Fruit fly (Drosophila melanogaster) whole organism, embryonic: ENCODE results near the gene mtsh.
A peak's percentile ranks its signal among the peaks of the same experiment; 100 is the strongest.

Experiments
- Aef1 ChIP-seq: fragments of 200-800 bp; sonication (Bioruptor generic); IDR thresholded peaks from 3 replicates; pipeline ENCODE4 v1.3.6; 2022; ENCODE audit warnings: missing biosample characterization, missing genetic modification characterization
- B-H1 ChIP-seq: fragments of 200-800 bp; sonication (Bioruptor generic); IDR thresholded peaks from 3 replicates; pipeline ENCODE4 v1.3.6; 2022; ENCODE audit warnings: missing biosample characterization, missing genetic modification characterization
- CG10209 ChIP-seq: fragments of 200-800 bp; sonication (Bioruptor generic); optimal IDR thresholded peaks from 3 replicates; lab custom pipeline; 2017; ENCODE audit warnings: missing biosample characterization, mild to moderate bottlenecking, missing genetic modification characterization, missing genetic modification reagents
- CG10274 ChIP-seq: fragments of 200-800 bp; sonication (Bioruptor generic); optimal IDR thresholded peaks from 3 replicates; lab custom pipeline; 2017; ENCODE audit warnings: missing biosample characterization, mild to moderate bottlenecking, missing genetic modification characterization
- CG13287 ChIP-seq: fragments of 200-800 bp; sonication (Bioruptor generic); IDR thresholded peaks from 2 replicates; pipeline ENCODE4 v1.3.6; 2022; ENCODE audit warnings: missing biosample characterization, missing genetic modification characterization; ENCODE audit not compliant: partially characterized antibody
- CG14441 ChIP-seq: fragments of 200-800 bp; sonication (Bioruptor generic); IDR thresholded peaks from 2 replicates; pipeline ENCODE4 v1.3.6; 2022; ENCODE audit warnings: missing biosample characterization, missing genetic modification characterization
- CG14860 ChIP-seq: fragments of 200-800 bp; sonication (Bioruptor generic); IDR thresholded peaks from 3 replicates; pipeline ENCODE4 v1.3.6; 2022; ENCODE audit warnings: missing biosample characterization, missing genetic modification characterization; ENCODE audit not compliant: partially characterized antibody
- CG1603 ChIP-seq: fragments of 200-800 bp; sonication (Bioruptor generic); optimal IDR thresholded peaks from 2 replicates; lab custom pipeline; 2019; ENCODE audit warnings: missing biosample characterization, mild to moderate bottlenecking, missing genetic modification characterization, moderate library complexity
- CG17359 ChIP-seq: fragments of 200-800 bp; sonication (Bioruptor generic); optimal IDR thresholded peaks from 3 replicates; lab custom pipeline; 2018; ENCODE audit warnings: missing biosample characterization, mild to moderate bottlenecking, missing genetic modification characterization, moderate library complexity
- CG2129 ChIP-seq: fragments of 200-800 bp; sonication (Bioruptor generic); IDR thresholded peaks from 2 replicates; pipeline ENCODE4 v1.3.6; 2022; ENCODE audit warnings: missing biosample characterization, missing genetic modification characterization; ENCODE audit not compliant: partially characterized antibody
- CG2712 ChIP-seq: fragments of 200-800 bp; optimal IDR thresholded peaks from 3 replicates; lab custom pipeline; 2019; ENCODE audit warnings: missing biosample characterization, mild to moderate bottlenecking, missing genetic modification characterization, moderate library complexity
- CG2875 ChIP-seq: fragments of 200-800 bp; sonication (Bioruptor generic); optimal IDR thresholded peaks from 2 replicates; lab custom pipeline; 2017; ENCODE audit warnings: missing biosample characterization, mild to moderate bottlenecking, missing genetic modification characterization, missing genetic modification reagents
- CG30403 ChIP-seq: fragments of 200-800 bp; sonication (Bioruptor generic); optimal IDR thresholded peaks from 3 replicates; lab custom pipeline; 2016; ENCODE audit warnings: missing biosample characterization, missing genetic modification characterization
- CG31224 ChIP-seq: fragments of 200-800 bp; sonication (Bioruptor generic); IDR thresholded peaks from 2 replicates; pipeline ENCODE4 v1.3.6; 2022; ENCODE audit warnings: missing biosample characterization, missing genetic modification characterization
- CG3281 ChIP-seq: fragments of 200-800 bp; sonication (Bioruptor generic); optimal IDR thresholded peaks from 3 replicates; lab custom pipeline; 2017; ENCODE audit warnings: missing biosample characterization, mild to moderate bottlenecking, missing genetic modification characterization
- CG34422 ChIP-seq: fragments of 200-800 bp; sonication (Bioruptor generic); IDR thresholded peaks from 3 replicates; pipeline ENCODE4 v1.3.6; 2022; ENCODE audit warnings: missing biosample characterization, missing genetic modification characterization
- CG3838 ChIP-seq: fragments of 200-800 bp; sonication (Bioruptor generic); optimal IDR thresholded peaks from 3 replicates; lab custom pipeline; 2016; ENCODE audit warnings: missing biosample characterization, missing genetic modification characterization
- CG42726 ChIP-seq: fragments of 200-800 bp; sonication (Bioruptor generic); IDR thresholded peaks from 2 replicates; pipeline ENCODE4 v1.3.6; 2022; ENCODE audit warnings: missing biosample characterization, missing genetic modification characterization; ENCODE audit not compliant: partially characterized antibody
- CG4282 ChIP-seq: fragments of 200-800 bp; sonication (Bioruptor generic); optimal IDR thresholded peaks from 2 replicates; lab custom pipeline; 2016; ENCODE audit warnings: missing biosample characterization, missing genetic modification characterization
- CG4854 ChIP-seq: fragments of 200-800 bp; sonication (Bioruptor generic); optimal IDR thresholded peaks from 2 replicates; lab custom pipeline; 2016; ENCODE audit warnings: missing biosample characterization, missing genetic modification characterization, inconsistent platforms
- CG5180 ChIP-seq: fragments of 200-800 bp; sonication (Bioruptor generic); optimal IDR thresholded peaks from 3 replicates; lab custom pipeline; 2017; ENCODE audit warnings: missing biosample characterization, missing genetic modification characterization, mild to moderate bottlenecking, moderate library complexity, missing genetic modification reagents
- CG6254 ChIP-seq: fragments of 200-800 bp; sonication (Bioruptor generic); optimal IDR thresholded peaks from 3 replicates; lab custom pipeline; 2017; ENCODE audit warnings: mild to moderate bottlenecking, missing biosample characterization, missing genetic modification reagents, missing genetic modification characterization
- CG7372 ChIP-seq: fragments of 200-800 bp; sonication (Bioruptor generic); IDR thresholded peaks from 2 replicates; pipeline ENCODE4 v1.3.6; 2022; ENCODE audit warnings: missing biosample characterization, missing genetic modification characterization
- Dp ChIP-seq: fragments of 200-800 bp; sonication (Bioruptor generic); optimal IDR thresholded peaks from 2 replicates; lab custom pipeline; 2018; ENCODE audit warnings: missing biosample characterization, mild to moderate bottlenecking, missing genetic modification characterization, moderate library complexity
- E2f2 ChIP-seq: fragments of 200-800 bp; sonication (Bioruptor generic); IDR thresholded peaks from 2 replicates; pipeline ENCODE4 v1.3.6; 2022; ENCODE audit warnings: missing biosample characterization, missing genetic modification characterization
- HHEX ChIP-seq: fragments of 200-800 bp; sonication (Bioruptor generic); optimal IDR thresholded peaks from 3 replicates; lab custom pipeline; 2017; ENCODE audit warnings: missing biosample characterization, mild to moderate bottlenecking, missing genetic modification characterization, missing genetic modification reagents
- HLH3B ChIP-seq: fragments of 200-800 bp; sonication (Bioruptor generic); IDR thresholded peaks from 2 replicates; pipeline ENCODE4 v1.3.6; 2022; ENCODE audit warnings: missing biosample characterization, missing genetic modification characterization
- Lim3 ChIP-seq: fragments of 200-800 bp; sonication (Bioruptor generic); IDR thresholded peaks from 2 replicates; pipeline ENCODE4 v1.3.6; 2022; ENCODE audit warnings: missing biosample characterization, missing genetic modification characterization
- MESR4 ChIP-seq: fragments of 200-800 bp; sonication (Bioruptor generic); optimal IDR thresholded peaks from 2 replicates; lab custom pipeline; 2018; ENCODE audit warnings: missing biosample characterization, mild to moderate bottlenecking, missing genetic modification characterization, moderate library complexity
- MTF-1 ChIP-seq: fragments of 200-800 bp; sonication (Bioruptor generic); optimal IDR thresholded peaks from 2 replicates; lab custom pipeline; 2018; ENCODE audit warnings: missing biosample characterization, mild to moderate bottlenecking, missing genetic modification characterization, borderline replicate concordance
- NFAT ChIP-seq: fragments of 200-800 bp; sonication (Bioruptor generic); IDR thresholded peaks from 2 replicates; pipeline ENCODE4 v1.3.6; 2022; ENCODE audit warnings: missing biosample characterization, missing genetic modification characterization
- Scr ChIP-seq: fragments of 200-800 bp; sonication (Bioruptor generic); IDR thresholded peaks from 2 replicates; pipeline ENCODE4 v1.3.6; 2022; ENCODE audit warnings: missing biosample characterization, missing genetic modification characterization; ENCODE audit not compliant: partially characterized antibody
- Ssrp ChIP-seq: fragments of 200-800 bp; sonication (Bioruptor generic); optimal IDR thresholded peaks from 2 replicates; lab custom pipeline; 2018; ENCODE audit warnings: missing biosample characterization, mild to moderate bottlenecking, missing genetic modification characterization, moderate library complexity
- Tbp ChIP-seq: fragments of >200 bp; optimal IDR thresholded peaks from 2 replicates; lab custom pipeline; 2018; ENCODE audit warnings: missing biosample characterization, missing genetic modification characterization
- amos ChIP-seq: fragments of 200-800 bp; sonication (Bioruptor generic); IDR thresholded peaks from 2 replicates; pipeline ENCODE4 v1.3.6; 2022; ENCODE audit warnings: missing biosample characterization, missing genetic modification characterization; ENCODE audit not compliant: partially characterized antibody
- aop ChIP-seq: fragments of 200-800 bp; sonication (Bioruptor generic); IDR thresholded peaks from 2 replicates; pipeline ENCODE4 v1.3.6; 2022; ENCODE audit warnings: missing biosample characterization, missing genetic modification characterization
- ash1 ChIP-seq: fragments of 200-800 bp; sonication (Bioruptor generic); optimal IDR thresholded peaks from 2 replicates; lab custom pipeline; 2018; ENCODE audit warnings: missing biosample characterization, mild to moderate bottlenecking, missing genetic modification characterization
- chm ChIP-seq: fragments of 200-800 bp; sonication (Bioruptor generic); IDR thresholded peaks from 2 replicates; pipeline ENCODE4 v1.3.6; 2022; ENCODE audit warnings: missing biosample characterization, missing genetic modification characterization
- dmrt99B ChIP-seq: fragments of 200-800 bp; sonication (Bioruptor generic); optimal IDR thresholded peaks from 2 replicates; lab custom pipeline; 2018; ENCODE audit warnings: missing biosample characterization, mild to moderate bottlenecking, missing genetic modification characterization, moderate library complexity
- exex ChIP-seq: fragments of 200-800 bp; sonication (Bioruptor generic); optimal IDR thresholded peaks from 4 replicates; lab custom pipeline; 2018; ENCODE audit warnings: missing biosample characterization, mild to moderate bottlenecking, missing genetic modification characterization, moderate library complexity
- gcm2 ChIP-seq: fragments of 200-800 bp; sonication (Bioruptor generic); optimal IDR thresholded peaks from 2 replicates; lab custom pipeline; 2016; ENCODE audit warnings: missing biosample characterization, missing genetic modification characterization
- hbn ChIP-seq: fragments of 200-800 bp; sonication (Bioruptor generic); IDR thresholded peaks from 2 replicates; pipeline ENCODE4 v1.3.6; 2022; ENCODE audit warnings: missing biosample characterization, missing genetic modification characterization; ENCODE audit not compliant: partially characterized antibody
- klu ChIP-seq: fragments of 200-800 bp; sonication (Bioruptor generic); IDR thresholded peaks from 2 replicates; pipeline ENCODE4 v1.3.6; 2022; ENCODE audit warnings: missing biosample characterization, missing genetic modification characterization
- lilli ChIP-seq: fragments of 200-800 bp; sonication (Bioruptor generic); optimal IDR thresholded peaks from 3 replicates; lab custom pipeline; 2016; ENCODE audit warnings: missing biosample characterization, missing genetic modification characterization
- nerfin-2 ChIP-seq: fragments of 200-800 bp; sonication (Bioruptor generic); IDR thresholded peaks from 2 replicates; pipeline ENCODE4 v1.3.6; 2022; ENCODE audit warnings: missing biosample characterization, missing genetic modification characterization; ENCODE audit not compliant: partially characterized antibody
- rib ChIP-seq: fragments of 200-800 bp; sonication (Bioruptor generic); IDR thresholded peaks from 2 replicates; pipeline ENCODE4 v1.3.6; 2022; ENCODE audit warnings: missing biosample characterization, missing genetic modification characterization
- salm ChIP-seq: fragments of 200-800 bp; sonication (Bioruptor generic); optimal IDR thresholded peaks from 2 replicates; lab custom pipeline; 2018; ENCODE audit warnings: missing biosample characterization, mild to moderate bottlenecking, missing genetic modification characterization
- sd ChIP-seq: fragments of 200-800 bp; sonication (Bioruptor generic); optimal IDR thresholded peaks from 3 replicates; lab custom pipeline; 2018; ENCODE audit warnings: missing biosample characterization, mild to moderate bottlenecking, missing genetic modification characterization, moderate library complexity
- tin ChIP-seq: fragments of 200-800 bp; sonication (Bioruptor generic); optimal IDR thresholded peaks from 3 replicates; lab custom pipeline; 2016; ENCODE audit warnings: missing biosample characterization, missing genetic modification characterization
- tx ChIP-seq: fragments of 200-800 bp; sonication (Bioruptor generic); optimal IDR thresholded peaks from 2 replicates; lab custom pipeline; 2016; ENCODE audit warnings: missing biosample characterization, missing genetic modification characterization
- vnd ChIP-seq: fragments of 200-800 bp; sonication (Bioruptor generic); IDR thresholded peaks from 3 replicates; pipeline ENCODE4 v1.3.6; 2022; ENCODE audit warnings: missing biosample characterization, missing genetic modification characterization; ENCODE audit not compliant: partially characterized antibody

The mtsh gene

DNA sequence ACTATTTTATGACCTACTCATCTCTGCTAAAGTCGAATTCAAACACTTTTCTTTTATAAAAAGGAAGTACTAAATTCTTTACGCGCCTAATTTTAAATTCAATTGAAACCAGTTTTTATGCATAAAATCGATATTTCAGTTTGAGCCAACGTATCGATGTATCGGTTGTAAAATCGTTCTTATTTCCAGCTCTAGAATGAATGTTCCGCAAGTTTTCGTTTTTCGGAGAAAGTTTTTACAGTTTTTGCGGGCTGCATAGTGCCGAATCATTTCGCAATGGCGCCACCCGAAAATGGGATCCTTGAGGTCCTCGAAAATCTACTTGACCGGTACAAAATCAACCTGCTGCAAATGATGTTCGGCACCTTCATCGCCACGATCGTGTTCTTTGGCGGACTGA lies 14.3 kb downstream of the mtsh start, which contains the start of gene CG7840 (continued):
- TF ChIP-seq vnd (GFP tag; lab: Robert Waterston, UW) (peak; percentile 67; the same call in 2 of the 3 replicates), chm (GFP tag; lab: Robert Waterston, UW) (no peak), CG34422 (GFP tag; lab: Robert Waterston, UW) (no peak), CG13287 (GFP tag; lab: Robert Waterston, UW) (peak; percentile 95), CG3838 (no peak), HHEX (GFP tag; lab: Kevin White, UChicago) (no peak), aop (GFP tag; lab: Robert Waterston, UW) (no peak), Scr (GFP tag; lab: Robert Waterston, UW) (peak; percentile 88), ash1 (GFP tag; lab: Kevin White, UChicago) (no peak), hbn (peak; percentile 94), CG3281 (GFP tag; lab: Kevin White, UChicago) (no peak), sd (tag; lab: Kevin White, UChicago) (no peak), CG10209 (GFP tag; lab: Kevin White, UChicago) (no peak), gcm2 (GFP tag; lab: Kevin White, UChicago) (no peak), Lim3 (GFP tag; lab: Robert Waterston, UW) (no peak), CG31224 (GFP tag; lab: Robert Waterston, UW) (no peak), CG10274 (no peak), CG2712 (tag; lab: Kevin White, UChicago) (peak; percentile 5), CG17359 (tag; lab: Kevin White, UChicago) (no peak), B-H1 (GFP tag; lab: Robert Waterston, UW) (no peak), nerfin-2 (GFP tag; lab: Robert Waterston, UW) (peak; percentile 78), MTF-1 (GFP tag; lab: Kevin White, UChicago) (no peak), Dp (GFP tag; lab: Kevin White, UChicago) (peak; percentile 88), salm (tag; lab: Kevin White, UChicago) (no peak), lilli (GFP tag; lab: Kevin White, UChicago) (no peak), CG2875 (no peak), HLH3B (GFP tag; lab: Robert Waterston, UW) (no peak), rib (no peak), CG6254 (GFP tag; lab: Kevin White, UChicago) (no peak), MESR4 (GFP tag; lab: Kevin White, UChicago) (peak; percentile 57), exex (no peak), CG14441 (GFP tag; lab: Robert Waterston, UW) (no peak), tx (GFP tag; lab: Kevin White, UChicago) (no peak), amos (GFP tag; lab: Robert Waterston, UW) (peak; percentile 88), CG4854 (GFP tag; lab: Kevin White, UChicago) (no peak), CG4282 (no peak), Tbp (GFP tag; lab: Kevin White, UChicago) (no peak), CG1603 (tag; lab: Kevin White, UChicago) (no peak), CG5180 (GFP tag; lab: Kevin White, UChicago) (no peak), Ssrp (tag; lab: Kevin White, UChicago) (no peak), CG2129 (GFP tag; lab: Robert Waterston, UW) (peak; percentile 79), CG14860 (GFP tag; lab: Robert Waterston, UW) (peak; percentile 82), klu (no peak), CG7372 (GFP tag; lab: Robert Waterston, UW) (no peak), Aef1 (GFP tag; lab: Robert Waterston, UW) (no peak), dmrt99B (tag; lab: Kevin White, UChicago) (no peak), E2f2 (GFP tag; lab: Robert Waterston, UW) (peak; percentile 93), CG42726 (GFP tag; lab: Robert Waterston, UW) (peak; percentile 84), NFAT (GFP tag; lab: Robert Waterston, UW) (no peak), CG30403 (GFP tag; lab: Kevin White, UChicago) (no peak), tin (GFP tag; lab: Kevin White, UChicago) (no peak)
